Fruit fly (Drosophila melanogaster): ENCODE measurements around the gene RpS27.

RpS27 gene

DNA sequence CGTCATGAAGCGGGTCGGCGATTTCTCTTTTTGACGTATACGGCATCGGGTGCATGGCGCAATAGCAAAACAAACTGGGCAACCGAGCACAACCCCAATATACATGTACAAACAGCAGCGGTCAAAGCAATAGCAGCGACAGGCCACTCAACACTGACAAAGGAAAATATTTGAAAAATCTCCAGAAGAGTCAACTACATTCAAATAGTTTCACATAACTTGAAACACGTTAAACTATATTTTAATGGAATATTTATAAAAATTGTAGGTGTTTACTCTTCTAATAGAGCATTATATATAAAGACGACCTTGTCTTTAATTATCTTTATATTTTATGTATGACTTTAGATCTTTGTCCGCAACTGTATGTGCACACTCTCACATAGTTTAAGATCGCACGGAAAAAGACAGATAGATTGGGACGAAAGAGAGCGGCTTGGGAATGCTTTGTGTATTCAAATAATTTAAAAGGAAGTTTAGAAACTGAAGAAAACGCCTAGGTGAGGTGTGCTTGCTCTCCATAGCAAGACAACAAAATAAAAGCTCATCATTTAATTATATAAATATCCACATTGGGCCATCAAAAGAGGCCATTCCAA lies 39.8 kb downstream of the RpS27 start (continued):
- peak; percentile 77 for TF ChIP-seq CG11762 (GFP tag; optimal IDR thresholded peaks at IDR 0.05; ENCODE audit: insufficient read depth)
- TF ChIP-seq CG15336 (GFP tag; IDR thresholded peaks at IDR 0.05): peak; percentile 93
- TF ChIP-seq dsx (GFP tag; optimal IDR thresholded peaks at IDR 0.05; ENCODE audit: poor library complexity, severe bottlenecking): peak; percentile 85
- TF ChIP-seq fd85E (GFP tag; optimal IDR thresholded peaks at IDR 0.05): peak; percentile 35
- TF ChIP-seq CG8319 (GFP tag; optimal IDR thresholded peaks at IDR 0.05): peak; percentile 62
- TF ChIP-seq lz (GFP tag; optimal IDR thresholded peaks at IDR 0.05): peak; percentile 71
- TF ChIP-seq Hr4 (GFP tag; optimal IDR thresholded peaks at IDR 0.05): peak; percentile 89
- peak; percentile 79 for TF ChIP-seq Gug (GFP tag; IDR thresholded peaks at IDR 0.05)
- TF ChIP-seq CG11902 (GFP tag; optimal IDR thresholded peaks at IDR 0.05): peak; percentile 61
- TF ChIP-seq pdm3 (GFP tag; optimal IDR thresholded peaks at IDR 0.05): peak; percentile 84
- TF ChIP-seq CG6276 (GFP tag; optimal IDR thresholded peaks at IDR 0.05): peak; percentile 89
- TF ChIP-seq CG3919 (GFP tag; optimal IDR thresholded peaks at IDR 0.05): peak; percentile 89
- peak; percentile 83 for TF ChIP-seq acj6 (GFP tag; optimal IDR thresholded peaks at IDR 0.05)
- peak; percentile 71 for TF ChIP-seq Hr39 (GFP tag; optimal IDR thresholded peaks at IDR 0.05)
- peak; percentile 22 for TF ChIP-seq CG6854 (GFP tag; optimal IDR thresholded peaks at IDR 0.05)
- peak; percentile 76 for TF ChIP-seq CG6792 (GFP tag; optimal IDR thresholded peaks at IDR 0.05)
- peak; percentile 90 for TF ChIP-seq eg (GFP tag; IDR thresholded peaks at IDR 0.05)
- TF ChIP-seq CG1621 (tag; optimal IDR thresholded peaks at IDR 0.05): peak; percentile 84
- TF ChIP-seq salr (GFP tag; optimal IDR thresholded peaks at IDR 0.05): peak; percentile 64 to 77
- peak; percentile 80 for TF ChIP-seq Eip75B (GFP tag; optimal IDR thresholded peaks at IDR 0.05)
- peak; percentile 87 for TF ChIP-seq achi (GFP tag; optimal IDR thresholded peaks at IDR 0.05)
- TF ChIP-seq CG10669 (GFP tag; optimal IDR thresholded peaks at IDR 0.05): peak; percentile 88
- TF ChIP-seq Hr38 (GFP tag; optimal IDR thresholded peaks at IDR 0.05): no peak
- peak; percentile 89 for TF ChIP-seq OdsH (GFP tag; optimal IDR thresholded peaks at IDR 0.05)
- TF ChIP-seq svp (GFP tag): peak; percentile 89
- TF ChIP-seq Ets96B (tag; optimal IDR thresholded peaks at IDR 0.05): peak; percentile 92
- peak; percentile 69 for TF ChIP-seq topi (GFP tag; optimal IDR thresholded peaks at IDR 0.05)
- TF ChIP-seq fd59A (GFP tag; optimal IDR thresholded peaks at IDR 0.05): peak; percentile 82
- TF ChIP-seq spab (GFP tag; optimal IDR thresholded peaks at IDR 0.05): peak; percentile 84
- TF ChIP-seq Blimp-1 (GFP tag; optimal IDR thresholded peaks at IDR 0.05): no peak
- peak; percentile 85 for TF ChIP-seq CG34406 (GFP tag; optimal IDR thresholded peaks at IDR 0.05)
- TF ChIP-seq CG6163 (GFP tag; IDR thresholded peaks at IDR 0.05): peak; percentile 87

DNA sequence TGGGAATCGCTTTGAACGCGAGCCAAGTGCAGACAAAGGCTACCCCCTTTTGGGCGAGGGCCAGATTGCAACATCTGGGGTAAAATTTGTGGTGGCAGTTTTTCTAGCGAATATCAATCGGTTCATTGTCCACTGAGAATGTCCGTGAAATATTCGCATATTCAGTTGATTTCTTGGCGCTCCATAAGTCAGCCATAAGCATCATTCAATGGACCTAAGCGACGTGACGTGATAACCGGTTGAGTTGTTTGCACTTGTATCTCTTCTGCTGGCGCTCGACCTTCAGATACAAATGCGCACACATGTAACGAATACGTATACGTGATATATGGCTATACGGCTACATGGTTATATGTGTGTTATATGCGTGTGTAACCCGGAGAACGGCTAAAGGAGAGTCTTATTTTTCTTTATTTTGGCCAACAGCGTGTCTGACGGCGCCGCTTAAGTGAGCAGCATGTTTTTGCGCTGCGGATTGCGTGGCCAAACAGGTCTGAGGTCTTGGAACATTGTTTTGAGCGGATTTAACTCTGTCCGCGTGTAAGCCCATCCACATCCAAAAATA lies 41.8 kb downstream of the RpS27 start:
- TF ChIP-seq CG8119 (GFP tag; IDR thresholded peaks at IDR 0.05): 0 out of 3 replicates have a peak, but pooled peaks have one; percentile 28
- TF ChIP-seq CG6854 (GFP tag; optimal IDR thresholded peaks at IDR 0.05): peak; percentile 89
- peak; percentile 9 for TF ChIP-seq Eip75B (GFP tag; optimal IDR thresholded peaks at IDR 0.05)
- TF ChIP-seq ss (GFP tag; optimal IDR thresholded peaks at IDR 0.05): peak; percentile 33 to 94
- TF ChIP-seq CG10669 (GFP tag; optimal IDR thresholded peaks at IDR 0.05): no peak
- TF ChIP-seq CG1621 (tag; optimal IDR thresholded peaks at IDR 0.05): peak; percentile 91
- TF ChIP-seq Sox102F (GFP tag; optimal IDR thresholded peaks at IDR 0.05): peak; percentile 9
- no peak for TF ChIP-seq Sox15 (GFP tag; optimal IDR thresholded peaks at IDR 0.05)
- no peak for TF ChIP-seq Hr39 (GFP tag; optimal IDR thresholded peaks at IDR 0.05)
- TF ChIP-seq CG3919 (GFP tag; optimal IDR thresholded peaks at IDR 0.05): no peak
- peak; percentile 57 for TF ChIP-seq vri (GFP tag; optimal IDR thresholded peaks at IDR 0.05)
- no peak for TF ChIP-seq eg (GFP tag; IDR thresholded peaks at IDR 0.05)
- peak; percentile 60 for TF ChIP-seq dsx (GFP tag; optimal IDR thresholded peaks at IDR 0.05; ENCODE audit: poor library complexity, severe bottlenecking)
- no peak for TF ChIP-seq Hr38 (GFP tag; optimal IDR thresholded peaks at IDR 0.05)
- TF ChIP-seq CG15336 (GFP tag; IDR thresholded peaks at IDR 0.05): no peak
- peak; percentile 10 for TF ChIP-seq Eip78C (GFP tag)
- no peak for TF ChIP-seq Hr4 (GFP tag; optimal IDR thresholded peaks at IDR 0.05)
- TF ChIP-seq CG9139 (GFP tag; optimal IDR thresholded peaks at IDR 0.05): peak; percentile 42
- no peak for TF ChIP-seq CG11902 (GFP tag; optimal IDR thresholded peaks at IDR 0.05)

Measured in whole organism, prepupa.